Worm (Caenorhabditis elegans) whole organism, L2 larva: ENCODE results near the gene F53E10.1.

Experiments
- R02D3.7 ChIP-seq: fragments of 150-350 bp; optimal IDR thresholded peaks from 2 replicates; lab custom pipeline; 2014; ENCODE audit warnings: missing biosample characterization, missing genetic modification characterization
- aly-2 ChIP-seq: fragments of 150-350 bp; optimal IDR thresholded peaks from 2 replicates; lab custom pipeline; 2014; ENCODE audit warnings: missing biosample characterization, missing genetic modification characterization
- ama-1 ChIP-seq: fragments of 150-350 bp; optimal IDR thresholded peaks from 2 replicates; lab custom pipeline; 2018; ENCODE audit warnings: inconsistent platforms
- ceh-82 ChIP-seq: fragments of 150-350 bp; optimal IDR thresholded peaks from 2 replicates; lab custom pipeline; 2014; ENCODE audit warnings: missing biosample characterization, missing genetic modification characterization
- elt-1 ChIP-seq: fragments of 150-350 bp; optimal IDR thresholded peaks from 2 replicates; lab custom pipeline; 2014; ENCODE audit warnings: missing biosample characterization, missing genetic modification characterization
- elt-3 ChIP-seq: sonication (generic microtip); optimal IDR thresholded peaks from 2 replicates; lab custom pipeline; 2017; ENCODE audit warnings: missing biosample characterization, missing genetic modification characterization
- fos-1 ChIP-seq: fragments of 150-350 bp; optimal IDR thresholded peaks from 2 replicates; lab custom pipeline; 2014; ENCODE audit warnings: missing biosample characterization, missing genetic modification characterization
- mab-5 ChIP-seq: fragments of 150-350 bp; optimal IDR thresholded peaks from 2 replicates; lab custom pipeline; 2014; ENCODE audit warnings: missing biosample characterization, missing genetic modification characterization
- mdl-1 ChIP-seq, 2 experiments: fragments of 150-350 bp in 1 of 2; sonication (generic microtip) in 1 of 2; optimal IDR thresholded peaks; 2 replicates each; lab custom pipeline; 2017; ENCODE audit warnings: missing biosample characterization in 2 of 2, missing genetic modification characterization in 2 of 2
- nhr-129 ChIP-seq: fragments of 150-350 bp; optimal IDR thresholded peaks from 2 replicates; lab custom pipeline; 2014; ENCODE audit warnings: missing biosample characterization, missing genetic modification characterization
- nhr-25 ChIP-seq: fragments of 150-350 bp; sonication (generic microtip); optimal IDR thresholded peaks from 3 replicates; lab custom pipeline; 2014; ENCODE audit warnings: missing biosample characterization, missing genetic modification characterization
- sem-4 ChIP-seq: fragments of 150-350 bp; optimal IDR thresholded peaks from 2 replicates; lab custom pipeline; 2014; ENCODE audit warnings: missing biosample characterization, missing genetic modification reagents, missing genetic modification characterization
- snpc-4 ChIP-seq: fragments of 150-350 bp; optimal IDR thresholded peaks from 2 replicates; lab custom pipeline; 2014; ENCODE audit warnings: missing biosample characterization, missing genetic modification characterization
- ztf-11 ChIP-seq: sonication (generic microtip); optimal IDR thresholded peaks from 2 replicates; lab custom pipeline; 2017; ENCODE audit warnings: missing biosample characterization, missing genetic modification characterization

ce11 chrV:2621879-2622278 lies 6.8 kb downstream of the F53E10.1 start, which contains the start of gene srh-271:
- TF ChIP-seq elt-1 (tag; lab: Kevin White, UChicago) (no peak), R02D3.7 (tag; lab: Kevin White, UChicago) (no peak), ztf-11 (tag; lab: Kevin White, UChicago) (no peak), fos-1 (tag; lab: Kevin White, UChicago) (no peak), nhr-129 (tag; lab: Kevin White, UChicago) (no peak), ceh-82 (no peak), elt-3 (tag; lab: Kevin White, UChicago) (no peak), mab-5 (no peak), mdl-1 (tag; optimal IDR thresholded peaks at IDR 0.05; lab: Kevin White, UChicago) (no peak), snpc-4 (tag; lab: Kevin White, UChicago) (no peak), sem-4 (no peak), nhr-25 (tag; lab: Kevin White, UChicago) (no peak), aly-2 (no peak), ama-1 (lab: Kevin White, UChicago) (no peak)
